Fruit fly (Drosophila melanogaster): ENCODE results near the gene mdy.
A peak's percentile ranks its signal among the peaks of the same experiment; 100 is the strongest.

Gene mdy

DNA sequence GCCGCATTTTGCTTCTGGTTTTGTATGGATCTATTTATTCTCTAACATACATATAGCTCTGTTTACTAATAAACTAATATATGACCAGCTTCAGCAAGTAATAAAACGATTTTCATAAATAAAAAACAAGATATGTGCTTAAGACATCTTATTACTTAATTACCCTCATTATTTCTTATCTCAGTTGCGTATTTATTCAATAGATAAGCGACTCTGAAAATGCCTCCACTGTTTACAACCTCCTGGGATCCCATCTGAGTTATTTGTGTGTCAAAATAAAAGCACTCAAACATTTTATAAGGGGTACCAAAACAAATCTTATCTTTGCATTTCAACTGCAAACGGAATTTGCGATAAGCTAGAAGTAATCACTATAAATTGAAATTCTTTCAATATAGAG, 3.3 kb downstream of the mdy start (continued):
- TF ChIP-seq CG10147 (GFP tag; optimal IDR thresholded peaks at IDR 0.05): peak; percentile 28
- peak; percentile 74 for TF ChIP-seq PHDP (tag; optimal IDR thresholded peaks at IDR 0.05)
- TF ChIP-seq CG14014 (GFP tag; IDR thresholded peaks at IDR 0.05): peak; percentile 40; the same call in 1 of the 2 replicates
- no peak for TF ChIP-seq seq (GFP tag; IDR thresholded peaks at IDR 0.05)
- no peak for TF ChIP-seq da (GFP tag; optimal IDR thresholded peaks at IDR 0.05)
- no peak for TF ChIP-seq al (GFP tag; IDR thresholded peaks at IDR 0.05)
- no peak for TF ChIP-seq pnt (GFP tag; optimal IDR thresholded peaks at IDR 0.05)
- no peak for TF ChIP-seq bab2 (GFP tag; optimal IDR thresholded peaks at IDR 0.05)
- no peak for TF ChIP-seq ash1 (GFP tag; optimal IDR thresholded peaks at IDR 0.05)
- peak; percentile 16 for TF ChIP-seq pfk (GFP tag; optimal IDR thresholded peaks at IDR 0.05)
- no peak for TF ChIP-seq CG10209 (GFP tag; optimal IDR thresholded peaks at IDR 0.05)
- no peak for TF ChIP-seq B-H1 (GFP tag; IDR thresholded peaks at IDR 0.05)
- TF ChIP-seq CG7928 (GFP tag; optimal IDR thresholded peaks at IDR 0.05): no peak
- TF ChIP-seq CkIIα-i1 (GFP tag; IDR thresholded peaks at IDR 0.05): no peak
- TF ChIP-seq tio (GFP tag; optimal IDR thresholded peaks at IDR 0.05): no peak
- TF ChIP-seq hbn (GFP tag; IDR thresholded peaks at IDR 0.05; ENCODE audit: partially characterized antibody): no peak
- TF ChIP-seq grn (GFP tag; optimal IDR thresholded peaks at IDR 0.05): peak; percentile 32
- no peak for TF ChIP-seq cwo (GFP tag; optimal IDR thresholded peaks at IDR 0.05)
- TF ChIP-seq Lhr (GFP tag; optimal IDR thresholded peaks at IDR 0.05): no peak
- no peak for TF ChIP-seq twi (tag; optimal IDR thresholded peaks at IDR 0.05)
- no peak for TF ChIP-seq nom (GFP tag; optimal IDR thresholded peaks at IDR 0.05)
- TF ChIP-seq CG13894 (tag; optimal IDR thresholded peaks at IDR 0.05): peak; percentile 86
- no peak for TF ChIP-seq pho (GFP tag; optimal IDR thresholded peaks at IDR 0.05)
- TF ChIP-seq CG6765 (GFP tag; optimal IDR thresholded peaks at IDR 0.05): peak; percentile 51
- peak; percentile 98 for TF ChIP-seq sd (tag; optimal IDR thresholded peaks at IDR 0.05)
- TF ChIP-seq ase (GFP tag; IDR thresholded peaks at IDR 0.05): no peak
- TF ChIP-seq tna (GFP tag; IDR thresholded peaks at IDR 0.05; ENCODE audit: partially characterized antibody): no peak
- TF ChIP-seq sug (tag; optimal IDR thresholded peaks at IDR 0.05): peak; percentile 83
- no peak for TF ChIP-seq HLH54F (GFP tag; optimal IDR thresholded peaks at IDR 0.05)
- TF ChIP-seq CG4820 (GFP tag; optimal IDR thresholded peaks at IDR 0.05): no peak
- no peak for TF ChIP-seq pb (GFP tag; optimal IDR thresholded peaks at IDR 0.05)
- no peak for TF ChIP-seq tgo (GFP tag; IDR thresholded peaks at IDR 0.05)
- no peak for TF ChIP-seq prd (optimal IDR thresholded peaks at IDR 0.05)
- no peak for TF ChIP-seq prd (GFP tag; IDR thresholded peaks at IDR 0.05)
- TF ChIP-seq az2 (GFP tag; optimal IDR thresholded peaks at IDR 0.05): no peak
- TF ChIP-seq scrt (GFP tag; optimal IDR thresholded peaks at IDR 0.05): peak; percentile 54
- TF ChIP-seq zen (tag; optimal IDR thresholded peaks at IDR 0.05): no peak
- peak; percentile 8 for TF ChIP-seq CG8281 (tag; optimal IDR thresholded peaks at IDR 0.05)
- TF ChIP-seq CG1602 (GFP tag; optimal IDR thresholded peaks at IDR 0.05): no peak
- TF ChIP-seq CoRest (tag; optimal IDR thresholded peaks at IDR 0.05): no peak
- TF ChIP-seq row (GFP tag; IDR thresholded peaks at IDR 0.05): no peak
- TF ChIP-seq sisA (GFP tag; IDR thresholded peaks at IDR 0.05): no peak
- TF ChIP-seq CG30403 (GFP tag; optimal IDR thresholded peaks at IDR 0.05): no peak
- no peak for TF ChIP-seq Fer3 (tag; optimal IDR thresholded peaks at IDR 0.05)
